Worm (Caenorhabditis elegans): ENCODE results near the gene K02E2.1.
"Not testable (repeated sequence)": the region's sequence is repeated elsewhere in the genome, so short reads cannot be mapped to it uniquely, and the experiment has no call there.

The K02E2.1 gene

ce11 chrV:20351195-20351594 is at the start of gene K02E2.1:
TSS of gene K02E2.1 (plus strand) at chrV:20351495.
- TF ChIP-seq W03F9.2 (tag; optimal IDR thresholded peaks at IDR 0.05) (no peak), dao-5 (tag; optimal IDR thresholded peaks at IDR 0.05) (no peak), him-1 (tag; optimal IDR thresholded peaks at IDR 0.05) (no peak)

- TF ChIP-seq dao-5, him-1, W03F9.2 (tag; optimal IDR thresholded peaks at IDR 0.05): not testable (repeated sequence)
Measured at ce11 chrV:20303288-20303687, 48.0 kb upstream of the K02E2.1 start, which contains the start of gene ZC15.3. TSS of gene ZC15.3 (plus strand) at chrV:20303588.

- no peak for TF ChIP-seq W03F9.2 (tag; optimal IDR thresholded peaks at IDR 0.05)
- no peak for TF ChIP-seq him-1 (tag; optimal IDR thresholded peaks at IDR 0.05)
- TF ChIP-seq dao-5 (tag; optimal IDR thresholded peaks at IDR 0.05) = no peak
Measured at ce11 chrV:20305803-20306202, 45.5 kb upstream of the K02E2.1 start, which contains the start of gene ZC15.1. TSS of gene ZC15.1 (plus strand) at chrV:20306103.

- TF ChIP-seq W03F9.2 (tag; optimal IDR thresholded peaks at IDR 0.05) (no peak), him-1 (tag; optimal IDR thresholded peaks at IDR 0.05) (no peak), dao-5 (tag; optimal IDR thresholded peaks at IDR 0.05) (no peak)
Measured at ce11 chrV:20310575-20310974, 40.7 kb upstream of the K02E2.1 start, which contains the start of gene ZC15.10. TSS of gene ZC15.10 (plus strand) at chrV:20310736.

ce11 chrV:20311519-20311918 is 39.8 kb upstream of the K02E2.1 start, which contains the start of gene clec-262:
TSS of gene clec-262 (plus strand) at chrV:20311819.
- no peak for TF ChIP-seq dao-5 (tag; optimal IDR thresholded peaks at IDR 0.05)
- no peak for TF ChIP-seq him-1 (tag; optimal IDR thresholded peaks at IDR 0.05)
- TF ChIP-seq W03F9.2 (tag; optimal IDR thresholded peaks at IDR 0.05) = no peak

ce11 chrV:20317442-20317841 is 33.9 kb upstream of the K02E2.1 start, which contains the start of gene Y113G7C.1:
TSS of gene Y113G7C.1 (plus strand) at chrV:20317742.
- no peak for TF ChIP-seq W03F9.2 (tag; optimal IDR thresholded peaks at IDR 0.05)
- no peak for TF ChIP-seq him-1 (tag; optimal IDR thresholded peaks at IDR 0.05)
- TF ChIP-seq dao-5 (tag; optimal IDR thresholded peaks at IDR 0.05) = no peak

ce11 chrV:20325417-20325816 is 25.9 kb upstream of the K02E2.1 start, which contains the start of gene Y38H6A.1:
TSS of gene Y38H6A.1 (plus strand) at chrV:20325717.
- TF ChIP-seq dao-5 (tag; optimal IDR thresholded peaks at IDR 0.05) (no peak), him-1 (tag; optimal IDR thresholded peaks at IDR 0.05) (no peak)

ce11 chrV:20335264-20335663 is 16.0 kb upstream of the K02E2.1 start, which contains the start of gene Y38H6A.5:
TSS of gene Y38H6A.5 (minus strand) at chrV:20335364.
- no peak for TF ChIP-seq dao-5 (tag; optimal IDR thresholded peaks at IDR 0.05)
- no peak for TF ChIP-seq him-1 (tag; optimal IDR thresholded peaks at IDR 0.05)
- no peak for TF ChIP-seq W03F9.2 (tag; optimal IDR thresholded peaks at IDR 0.05)

- TF ChIP-seq him-1 (tag; optimal IDR thresholded peaks at IDR 0.05) (no peak), W03F9.2 (tag; optimal IDR thresholded peaks at IDR 0.05) (no peak), dao-5 (tag; optimal IDR thresholded peaks at IDR 0.05) (no peak)
Measured at ce11 chrV:20338020-20338419, 13.3 kb upstream of the K02E2.1 start.

ce11 chrV:20338870-20339269 is 12.4 kb upstream of the K02E2.1 start:
- no peak for TF ChIP-seq W03F9.2 (tag; optimal IDR thresholded peaks at IDR 0.05)
- TF ChIP-seq dao-5 (tag; optimal IDR thresholded peaks at IDR 0.05) = no peak
- no peak for TF ChIP-seq him-1 (tag; optimal IDR thresholded peaks at IDR 0.05)

- TF ChIP-seq W03F9.2 (tag; optimal IDR thresholded peaks at IDR 0.05) (no peak), dao-5 (tag; optimal IDR thresholded peaks at IDR 0.05) (no peak), him-1 (tag; optimal IDR thresholded peaks at IDR 0.05) (no peak)
Measured at ce11 chrV:20344889-20345288, 6.4 kb upstream of the K02E2.1 start, which contains the start of gene Y38H6A.3. TSS of gene Y38H6A.3 (plus strand) at chrV:20345189.

ce11 chrV:20347625-20348024 is 3.7 kb upstream of the K02E2.1 start:
- TF ChIP-seq dao-5 (tag; optimal IDR thresholded peaks at IDR 0.05) (no peak), him-1 (tag; optimal IDR thresholded peaks at IDR 0.05) (no peak), W03F9.2 (tag; optimal IDR thresholded peaks at IDR 0.05) (no peak)

- no peak for TF ChIP-seq him-1 (tag; optimal IDR thresholded peaks at IDR 0.05)
Measured at ce11 chrV:20350382-20350781, 913 bp upstream of the K02E2.1 start.

ce11 chrV:20356472-20356871 is 5.2 kb downstream of the K02E2.1 start, which contains the start of gene grd-11:
TSS of gene grd-11 (plus strand) at chrV:20356772.
- TF ChIP-seq dao-5 (tag; optimal IDR thresholded peaks at IDR 0.05) (no peak), W03F9.2 (tag; optimal IDR thresholded peaks at IDR 0.05) (no peak), him-1 (tag; optimal IDR thresholded peaks at IDR 0.05) (no peak)

ce11 chrV:20366839-20367238 is 15.5 kb downstream of the K02E2.1 start, which contains the start of gene K02E2.8:
TSS of gene K02E2.8 (minus strand) at chrV:20366939.
- TF ChIP-seq him-1 (tag; optimal IDR thresholded peaks at IDR 0.05) = no peak
- TF ChIP-seq dao-5 (tag; optimal IDR thresholded peaks at IDR 0.05) = no peak
- no peak for TF ChIP-seq W03F9.2 (tag; optimal IDR thresholded peaks at IDR 0.05)
